Fruit fly (Drosophila melanogaster) whole organism, embryonic: Measurements from ENCODE around the gene CG9886.
A peak's percentile ranks its signal among the peaks of the same experiment; 100 is the strongest.

Experiments
- ATbp ChIP-seq: fragments of 200-800 bp; sonication (Bioruptor generic); optimal IDR thresholded peaks from 2 replicates; lab custom pipeline; 2017; ENCODE audit warnings: missing biosample characterization, mild to moderate bottlenecking, missing genetic modification characterization, missing genetic modification reagents
- Abd-B ChIP-seq: fragments of 200-800 bp; sonication (Bioruptor generic); optimal IDR thresholded peaks from 2 replicates; lab custom pipeline; 2018; ENCODE audit warnings: missing biosample characterization, mild to moderate bottlenecking, missing genetic modification characterization, moderate library complexity
- Atf3 ChIP-seq: fragments of 200-800 bp; sonication (Bioruptor generic); optimal IDR thresholded peaks from 3 replicates; lab custom pipeline; 2016; ENCODE audit warnings: missing biosample characterization, missing genetic modification characterization
- B-H1 ChIP-seq: fragments of 200-800 bp; sonication (Bioruptor generic); IDR thresholded peaks from 3 replicates; pipeline ENCODE4 v1.3.6; 2022; ENCODE audit warnings: missing biosample characterization, missing genetic modification characterization
- B-H2 ChIP-seq: fragments of 200-800 bp; sonication (Bioruptor generic); optimal IDR thresholded peaks from 2 replicates; lab custom pipeline; 2018; ENCODE audit warnings: missing biosample characterization, mild to moderate bottlenecking, missing genetic modification characterization
- C15 ChIP-seq: fragments of 200-800 bp; sonication (Bioruptor generic); IDR thresholded peaks from 3 replicates; pipeline ENCODE4 v1.3.6; 2022; ENCODE audit warnings: missing biosample characterization, missing genetic modification characterization
- CG12219 ChIP-seq: fragments of 200-800 bp; sonication (Bioruptor generic); optimal IDR thresholded peaks from 3 replicates; lab custom pipeline; 2018; ENCODE audit warnings: missing biosample characterization, mild to moderate bottlenecking, missing genetic modification characterization
- CG12299 ChIP-seq: fragments of 200-800 bp; sonication (Bioruptor generic); optimal IDR thresholded peaks from 2 replicates; lab custom pipeline; 2018; ENCODE audit warnings: missing biosample characterization, mild to moderate bottlenecking, missing genetic modification characterization
- CG13624 ChIP-seq: fragments of 200-800 bp; sonication (Bioruptor generic); optimal IDR thresholded peaks from 2 replicates; lab custom pipeline; 2016; ENCODE audit warnings: missing biosample characterization, missing genetic modification characterization
- CG17829 ChIP-seq: fragments of 200-800 bp; optimal IDR thresholded peaks from 2 replicates; lab custom pipeline; 2019; ENCODE audit warnings: missing biosample characterization, mild to moderate bottlenecking, missing genetic modification characterization, moderate library complexity
- CG17912 ChIP-seq: fragments of 200-800 bp; sonication (Bioruptor generic); optimal IDR thresholded peaks from 2 replicates; lab custom pipeline; 2018; ENCODE audit warnings: missing biosample characterization, mild to moderate bottlenecking, missing genetic modification characterization
- CG1792 ChIP-seq: fragments of 200-800 bp; sonication (Bioruptor generic); optimal IDR thresholded peaks from 2 replicates; lab custom pipeline; 2016; ENCODE audit warnings: missing biosample characterization, missing genetic modification characterization
- CG2199 ChIP-seq: fragments of 200-800 bp; sonication (Bioruptor generic); IDR thresholded peaks from 3 replicates; pipeline ENCODE4 v1.3.6; 2022; ENCODE audit warnings: missing biosample characterization, missing genetic modification characterization
- CG31365 ChIP-seq: fragments of 200-800 bp; sonication (Bioruptor generic); optimal IDR thresholded peaks from 2 replicates; lab custom pipeline; 2018; ENCODE audit warnings: missing biosample characterization, mild to moderate bottlenecking, missing genetic modification characterization
- CG32532 ChIP-seq: fragments of 200-800 bp; sonication (Bioruptor generic); IDR thresholded peaks from 2 replicates; pipeline ENCODE4 v1.3.6; 2022; ENCODE audit warnings: missing biosample characterization, missing genetic modification characterization
- CG32772 ChIP-seq: fragments of 200-800 bp; sonication (Bioruptor generic); IDR thresholded peaks from 2 replicates; pipeline ENCODE4 v1.3.6; 2022; ENCODE audit warnings: missing biosample characterization, missing genetic modification characterization
- CG4730 ChIP-seq: fragments of 200-800 bp; sonication (Bioruptor generic); IDR thresholded peaks from 2 replicates; pipeline ENCODE4 v1.3.6; 2022; ENCODE audit warnings: missing biosample characterization, missing genetic modification characterization
- CG7987 ChIP-seq: fragments of 200-800 bp; sonication (Bioruptor generic); optimal IDR thresholded peaks from 2 replicates; lab custom pipeline; 2018; ENCODE audit warnings: missing biosample characterization, mild to moderate bottlenecking, missing genetic modification characterization, moderate library complexity
- CG8765 ChIP-seq: fragments of 200-800 bp; sonication (Bioruptor generic); IDR thresholded peaks from 2 replicates; pipeline ENCODE4 v1.3.6; 2022; ENCODE audit warnings: missing biosample characterization, missing genetic modification characterization
- Dfd ChIP-seq, 2 experiments: fragments of >200 bp; optimal IDR thresholded peaks; 2 replicates each; lab custom pipeline; 2017; ENCODE audit warnings: missing biosample characterization in 2 of 2, missing genetic modification characterization in 2 of 2
- Doc3 ChIP-seq: fragments of 200-800 bp; sonication (Bioruptor generic); IDR thresholded peaks from 3 replicates; pipeline ENCODE4 v1.3.6; 2022; ENCODE audit warnings: missing biosample characterization, missing genetic modification characterization; ENCODE audit not compliant: partially characterized antibody
- E2f1 ChIP-seq: fragments of 200-800 bp; sonication (Bioruptor generic); IDR thresholded peaks from 2 replicates; pipeline ENCODE4 v1.3.6; 2022; ENCODE audit warnings: missing biosample characterization, missing genetic modification characterization
- Ets65A ChIP-seq: fragments of 200-800 bp; sonication (Bioruptor generic); peaks from one replicate; lab custom pipeline; 2016; ENCODE audit warnings: missing biosample characterization, missing genetic modification characterization
- H2.0 ChIP-seq: fragments of 200-800 bp; sonication (Bioruptor generic); IDR thresholded peaks from 2 replicates; pipeline ENCODE4 v1.3.6; 2022; ENCODE audit warnings: missing biosample characterization, missing genetic modification characterization
- HLH54F ChIP-seq: fragments of 200-800 bp; sonication (Bioruptor generic); optimal IDR thresholded peaks from 3 replicates; lab custom pipeline; 2016; ENCODE audit warnings: missing biosample characterization, missing genetic modification characterization
- Hr3 ChIP-seq: fragments of 200-800 bp; sonication (Bioruptor generic); optimal IDR thresholded peaks from 3 replicates; lab custom pipeline; 2016; ENCODE audit warnings: missing biosample characterization, missing genetic modification characterization
- Hr39 ChIP-seq: fragments of >200 bp; optimal IDR thresholded peaks from 2 replicates; lab custom pipeline; 2017
- Hr51 ChIP-seq, 2 experiments: fragments of 200-800 bp; sonication (Bioruptor generic); optimal IDR thresholded peaks; 2 replicates in 1 of 2; 3 replicates in 1 of 2; lab custom pipeline; 2016 to 2018; ENCODE audit warnings: missing biosample characterization in 2 of 2, missing genetic modification characterization in 2 of 2, mild to moderate bottlenecking in 1 of 2, moderate library complexity in 1 of 2
- NC2α ChIP-seq: fragments of 200-800 bp; sonication (Bioruptor generic); optimal IDR thresholded peaks from 2 replicates; lab custom pipeline; 2016; ENCODE audit warnings: missing biosample characterization, missing genetic modification characterization
- Nf-YB ChIP-seq: fragments of 200-800 bp; sonication (Bioruptor generic); optimal IDR thresholded peaks from 3 replicates; lab custom pipeline; 2019; ENCODE audit warnings: missing biosample characterization, mild to moderate bottlenecking, missing genetic modification characterization, moderate library complexity
- Sox100B ChIP-seq: fragments of 200-800 bp; sonication (Bioruptor generic); optimal IDR thresholded peaks from 3 replicates; lab custom pipeline; 2018; ENCODE audit warnings: missing biosample characterization, mild to moderate bottlenecking, missing genetic modification characterization
- bab2 ChIP-seq: fragments of 200-800 bp; sonication (Bioruptor generic); optimal IDR thresholded peaks from 2 replicates; lab custom pipeline; 2016; ENCODE audit warnings: missing biosample characterization, missing genetic modification characterization
- cato ChIP-seq: fragments of 200-800 bp; sonication (Bioruptor generic); optimal IDR thresholded peaks from 2 replicates; lab custom pipeline; 2016; ENCODE audit warnings: missing biosample characterization, missing genetic modification characterization, borderline replicate concordance
- dati ChIP-seq: fragments of 200-800 bp; sonication (Bioruptor generic); IDR thresholded peaks from 2 replicates; pipeline ENCODE4 v1.3.6; 2022; ENCODE audit warnings: missing biosample characterization, missing genetic modification characterization
- fd102C ChIP-seq: fragments of 200-800 bp; sonication (Bioruptor generic); optimal IDR thresholded peaks from 2 replicates; lab custom pipeline; 2018; ENCODE audit warnings: missing biosample characterization, mild to moderate bottlenecking, missing genetic modification characterization, moderate library complexity
- gsb ChIP-seq: fragments of 200-800 bp; sonication (Bioruptor generic); IDR thresholded peaks from 2 replicates; pipeline ENCODE4 v1.3.6; 2022; ENCODE audit warnings: missing biosample characterization, missing genetic modification characterization
- hb ChIP-seq: fragments of 200-800 bp; sonication (Bioruptor generic); IDR thresholded peaks from 3 replicates; pipeline ENCODE4 v1.3.6; 2022; ENCODE audit warnings: missing biosample characterization, missing genetic modification characterization; ENCODE audit not compliant: partially characterized antibody
- her ChIP-seq: fragments of 200-800 bp; sonication (Bioruptor generic); optimal IDR thresholded peaks from 2 replicates; lab custom pipeline; 2016; ENCODE audit warnings: missing biosample characterization, missing genetic modification characterization
- mam ChIP-seq: fragments of 200-800 bp; sonication (Bioruptor generic); optimal IDR thresholded peaks from 3 replicates; lab custom pipeline; 2016; ENCODE audit warnings: missing biosample characterization, missing genetic modification characterization
- nerfin-2 ChIP-seq: fragments of 200-800 bp; sonication (Bioruptor generic); IDR thresholded peaks from 2 replicates; pipeline ENCODE4 v1.3.6; 2022; ENCODE audit warnings: missing biosample characterization, missing genetic modification characterization; ENCODE audit not compliant: partially characterized antibody
- odd ChIP-seq: fragments of 200-800 bp; sonication (Bioruptor generic); optimal IDR thresholded peaks from 2 replicates; lab custom pipeline; 2017; ENCODE audit warnings: missing biosample characterization, mild to moderate bottlenecking, missing genetic modification characterization
- p53 ChIP-seq: fragments of 200-800 bp; sonication (Bioruptor generic); optimal IDR thresholded peaks from 2 replicates; lab custom pipeline; 2016; ENCODE audit warnings: missing biosample characterization, missing genetic modification characterization
- pb ChIP-seq: fragments of 200-800 bp; sonication (Bioruptor generic); optimal IDR thresholded peaks from 3 replicates; lab custom pipeline; 2016; ENCODE audit warnings: missing biosample characterization, missing genetic modification characterization
- pho ChIP-seq: fragments of 200-800 bp; sonication (Bioruptor generic); optimal IDR thresholded peaks from 2 replicates; lab custom pipeline; 2016; ENCODE audit warnings: missing biosample characterization, missing genetic modification characterization
- pum ChIP-seq: fragments of 200-800 bp; sonication (Bioruptor generic); optimal IDR thresholded peaks from 2 replicates; lab custom pipeline; 2016; ENCODE audit warnings: missing biosample characterization, missing genetic modification characterization
- stwl ChIP-seq: fragments of 200-800 bp; sonication (Bioruptor generic); optimal IDR thresholded peaks from 3 replicates; lab custom pipeline; 2018; ENCODE audit warnings: missing biosample characterization, mild to moderate bottlenecking, missing genetic modification characterization, moderate library complexity
- tap ChIP-seq: fragments of 200-800 bp; optimal IDR thresholded peaks from 3 replicates; lab custom pipeline; 2019; ENCODE audit warnings: missing biosample characterization, mild to moderate bottlenecking, missing genetic modification characterization, moderate library complexity
- tin ChIP-seq: fragments of 200-800 bp; sonication (Bioruptor generic); optimal IDR thresholded peaks from 3 replicates; lab custom pipeline; 2016; ENCODE audit warnings: missing biosample characterization, missing genetic modification characterization
- zfh1 ChIP-seq: fragments of 200-800 bp; sonication (Bioruptor generic); IDR thresholded peaks from 3 replicates; pipeline ENCODE4 v1.3.6; 2022; ENCODE audit warnings: missing biosample characterization, missing genetic modification characterization

CG9886 gene

DNA sequence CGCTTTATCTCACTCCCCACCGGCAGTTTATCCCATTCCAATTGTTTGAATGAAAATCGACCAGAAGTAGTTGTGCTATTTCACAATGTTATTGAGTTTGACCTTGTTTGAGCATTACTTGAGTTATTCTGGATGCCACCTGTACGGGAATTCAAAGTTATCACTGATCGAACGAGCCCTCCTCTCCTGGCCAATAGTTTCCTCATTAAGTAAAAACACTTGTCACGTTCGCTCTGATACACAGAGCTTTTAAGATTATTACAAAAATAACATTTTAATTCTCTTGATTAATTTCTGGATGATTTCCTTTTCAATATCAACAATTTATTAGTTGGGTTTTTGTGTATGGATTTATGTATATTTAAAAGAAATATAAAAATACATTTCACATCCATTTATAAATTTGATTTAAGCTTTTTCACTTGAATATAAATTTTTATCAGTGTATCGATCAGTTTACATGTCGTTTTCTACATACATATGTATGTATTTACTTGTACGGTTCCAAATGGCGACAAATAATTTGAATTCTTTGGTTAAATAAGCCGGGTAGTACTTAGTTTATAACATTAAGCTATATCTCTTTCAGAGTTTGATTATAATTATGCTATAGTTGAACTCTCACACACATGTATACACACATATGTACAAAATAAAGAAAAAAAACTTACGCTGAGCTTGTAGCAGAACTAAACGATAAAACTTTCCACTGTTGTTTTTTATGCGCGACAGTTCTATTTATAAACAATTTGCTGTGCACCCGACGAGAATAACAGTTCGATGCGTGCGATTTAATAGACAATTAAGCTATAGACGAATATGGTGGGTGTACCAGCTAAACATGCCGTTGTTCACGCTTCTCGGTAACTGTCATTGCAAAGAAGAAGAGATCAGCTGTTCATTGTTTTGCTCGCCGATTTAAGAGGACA, 46.5 kb upstream of the CG9886 start, which contains the start of the genes CG3609 and CG15390 (continued):
- peak; percentile 78 for TF ChIP-seq CG1792 (GFP tag; lab: Kevin White, UChicago)
- peak; percentile 27; the same call in 1 of the 2 replicates for TF ChIP-seq CG4730 (GFP tag; lab: Robert Waterston, UW)
- peak; percentile 89 for TF ChIP-seq mam
- peak; percentile 44 for TF ChIP-seq Hr3 (GFP tag; lab: Kevin White, UChicago)
- TF ChIP-seq CG32772 (GFP tag; lab: Robert Waterston, UW) = peak; percentile 77
- TF ChIP-seq bab2 (GFP tag; lab: Kevin White, UChicago) = peak; percentile 88
- peak; percentile 74; the same call in 1 of the 2 replicates for TF ChIP-seq dati (GFP tag; lab: Robert Waterston, UW)
- peak; percentile 62 for TF ChIP-seq ATbp (GFP tag; lab: Kevin White, UChicago)
- peak; percentile 72; the same call in 1 of the 3 replicates for TF ChIP-seq C15 (GFP tag; lab: Robert Waterston, UW)
- TF ChIP-seq Ets65A (GFP tag; lab: Kevin White, UChicago) = peak; percentile 97
- TF ChIP-seq pum (GFP tag; lab: Kevin White, UChicago) = peak; percentile 73
- TF ChIP-seq CG17829 = peak; percentile 49
- TF ChIP-seq tap (tag; lab: Kevin White, UChicago) = no peak
- TF ChIP-seq CG2199 (GFP tag; lab: Robert Waterston, UW) = peak; percentile 61; the same call in 2 of the 3 replicates
- TF ChIP-seq CG12219 (GFP tag; lab: Kevin White, UChicago) = peak; percentile 76
- peak; percentile 45 for TF ChIP-seq Abd-B
- TF ChIP-seq NC2α (GFP tag; lab: Kevin White, UChicago) = peak; percentile 51
- TF ChIP-seq Sox100B (GFP tag; lab: Kevin White, UChicago) = peak; percentile 58
- TF ChIP-seq tin (GFP tag; lab: Kevin White, UChicago) = peak; percentile 82
- peak; percentile 3 for TF ChIP-seq odd (GFP tag; lab: Kevin White, UChicago)
- TF ChIP-seq E2f1 (GFP tag; lab: Robert Waterston, UW) = peak; percentile 54
- peak; percentile 81 for TF ChIP-seq Atf3 (GFP tag; lab: Kevin White, UChicago)
- TF ChIP-seq CG32532 (GFP tag; lab: Robert Waterston, UW) = peak; percentile 91
- peak; percentile 78 for TF ChIP-seq pb
- peak; percentile 98 for TF ChIP-seq B-H2
- peak; percentile 92 for TF ChIP-seq zfh1 (GFP tag; lab: Robert Waterston, UW)
- TF ChIP-seq gsb (GFP tag; lab: Robert Waterston, UW) = peak; percentile 51; the same call in 1 of the 2 replicates
- TF ChIP-seq nerfin-2 (GFP tag; lab: Robert Waterston, UW) = no peak
- TF ChIP-seq pho = peak; percentile 91
- peak; percentile 69 for TF ChIP-seq CG31365
- no peak for TF ChIP-seq Hr39 (lab: Kevin White, UChicago)
- peak; percentile 78 for TF ChIP-seq CG12299 (tag; lab: Kevin White, UChicago)
- peak; percentile 78 for TF ChIP-seq CG17912 (GFP tag; lab: Kevin White, UChicago)
- TF ChIP-seq Doc3 = no peak
- TF ChIP-seq Dfd (GFP tag; optimal IDR thresholded peaks at IDR 0.05; lab: Kevin White, UChicago) = no peak
- TF ChIP-seq p53 (GFP tag; lab: Kevin White, UChicago) = peak; percentile 58
- peak; percentile 96 for TF ChIP-seq CG13624 (GFP tag; lab: Kevin White, UChicago)
- peak; percentile 81 to 92 for TF ChIP-seq Hr51 (GFP tag; optimal IDR thresholded peaks at IDR 0.05; lab: Kevin White, UChicago)
- peak; percentile 31 for TF ChIP-seq Nf-YB
- TF ChIP-seq stwl (tag; lab: Kevin White, UChicago) = peak; percentile 25
- TF ChIP-seq HLH54F (GFP tag; lab: Kevin White, UChicago) = peak; percentile 93
- no peak for TF ChIP-seq hb (GFP tag; lab: Robert Waterston, UW)
- TF ChIP-seq CG7987 (GFP tag; lab: Kevin White, UChicago) = peak; percentile 72
- peak; percentile 94 for TF ChIP-seq her (GFP tag; lab: Kevin White, UChicago)
- TF ChIP-seq B-H1 (GFP tag; lab: Robert Waterston, UW) = peak; percentile 66
- peak; percentile 79 for TF ChIP-seq H2.0 (GFP tag; lab: Robert Waterston, UW)
- TF ChIP-seq cato (GFP tag; lab: Kevin White, UChicago) = peak; percentile 41
- peak; percentile 72 for TF ChIP-seq CG8765
- TF ChIP-seq fd102C = no peak
